Worm (Caenorhabditis elegans) whole organism, midembryonic: ENCODE data around the gene idh-1.
A peak's percentile ranks its signal among the peaks of the same experiment; 100 is the strongest.

ENCODE experiments used
- T22C8.4 ChIP-seq: fragments of 200-800 bp; sonication (Bioruptor generic); IDR thresholded peaks from 2 replicates; pipeline ENCODE4 v1.3.6; 2022; ENCODE audit warnings: missing genetic modification characterization, missing compliant biosample characterization
- flt-1 ChIP-seq: fragments of 200-800 bp; sonication (Bioruptor generic); IDR thresholded peaks from 2 replicates; pipeline ENCODE4 v1.3.6; 2022; ENCODE audit warnings: missing genetic modification characterization, missing compliant biosample characterization
- med-1 ChIP-seq: sonication (generic microtip); optimal IDR thresholded peaks from 2 replicates; lab custom pipeline; 2017; ENCODE audit warnings: missing genetic modification characterization, mild to moderate bottlenecking, missing compliant biosample characterization, antibody characterized with exemption, missing genetic modification reagents; ENCODE audit not compliant: insufficient read depth
- tab-1 ChIP-seq: fragments of 200-800 bp; sonication (Bioruptor generic); IDR thresholded peaks from 2 replicates; pipeline ENCODE4 v1.3.6; 2022; ENCODE audit warnings: missing genetic modification characterization, missing compliant biosample characterization
- ztf-23 ChIP-seq: fragments of 200-800 bp; sonication (Bioruptor generic); IDR thresholded peaks from 2 replicates; pipeline ENCODE4 v1.3.6; 2022; ENCODE audit warnings: missing genetic modification reagents, missing genetic modification characterization, missing compliant biosample characterization

ce11 chrIV:9444417-9445026 is 3.6 kb upstream of the idh-1 start:
- TF ChIP-seq tab-1 (GFP tag; lab: Robert Waterston, UW) (no peak; the same call in 1 of the 2 replicates), ztf-23 (0 out of 2 replicates have a peak, but pooled peaks have one; percentile 10), flt-1 (peak; percentile 78; the same call in 1 of the 2 replicates), T22C8.4 (no peak), med-1 (GFP tag; lab: Kevin White, UChicago) (no peak)
